Worm (Caenorhabditis elegans) whole organism, L4 larva: ENCODE data around the gene Y56A3A.22.

Source experiments
- php-3 ChIP-seq: fragments of 200-800 bp; sonication (Bioruptor generic); IDR thresholded peaks from 2 replicates; pipeline ENCODE4 v1.3.6; 2022; ENCODE audit warnings: missing genetic modification reagents, missing genetic modification characterization, missing compliant biosample characterization
- pqm-1 ChIP-seq: sonication (generic microtip); optimal IDR thresholded peaks from 2 replicates; lab custom pipeline; 2017; ENCODE audit warnings: missing biosample characterization, missing genetic modification characterization

DNA sequence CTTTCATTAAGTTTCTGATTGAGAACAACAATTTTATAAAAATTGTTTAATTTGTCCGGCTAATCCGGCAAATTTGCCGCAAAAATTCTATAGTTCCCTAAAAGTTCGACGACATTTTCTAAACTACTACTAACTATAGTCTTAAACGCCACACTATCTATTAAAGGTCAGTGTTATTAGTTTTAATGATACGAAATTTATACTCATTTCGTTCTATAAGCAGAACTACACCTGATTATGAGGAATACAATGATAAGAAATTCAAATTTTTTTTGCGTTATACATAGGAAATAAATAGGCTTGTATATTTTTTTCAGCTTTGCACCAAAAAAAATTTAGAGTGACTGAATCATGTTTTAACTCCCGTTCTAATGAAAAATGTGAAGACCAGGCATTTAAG lies 26.9 kb downstream of the Y56A3A.22 start:
- TF ChIP-seq pqm-1 (tag; lab: Kevin White, UChicago): no peak
- no peak for TF ChIP-seq php-3 (GFP tag; lab: Robert Waterston, UW)
